Worm (Caenorhabditis elegans) whole organism, early embryonic: ENCODE measurements around the gene F48C5.2.
A peak's percentile ranks its signal among the peaks of the same experiment; 100 is the strongest.

Experiments
- B0310.2 ChIP-seq: sonication (generic microtip); optimal IDR thresholded peaks from 2 replicates; lab custom pipeline; 2016; ENCODE audit warnings: mild to moderate bottlenecking, missing genetic modification characterization, missing compliant biosample characterization
- F13C5.2 ChIP-seq: sonication (generic microtip); optimal IDR thresholded peaks from 2 replicates; lab custom pipeline; 2017; ENCODE audit warnings: mild to moderate bottlenecking, missing genetic modification characterization, inconsistent platforms, missing compliant biosample characterization
- aly-1 ChIP-seq: sonication (generic microtip); optimal IDR thresholded peaks from 2 replicates; lab custom pipeline; 2016; ENCODE audit warnings: missing genetic modification characterization, missing compliant biosample characterization
- ama-1 ChIP-seq: fragments of 150-350 bp; optimal IDR thresholded peaks from 2 replicates; lab custom pipeline; 2014
- ceh-13 ChIP-seq: fragments of 200-800 bp; sonication (Bioruptor generic); optimal IDR thresholded peaks from 2 replicates; lab custom pipeline; 2018; ENCODE audit warnings: mild to moderate bottlenecking, missing genetic modification characterization, missing compliant biosample characterization
- ceh-36 ChIP-seq: sonication (generic microtip); optimal IDR thresholded peaks from 2 replicates; lab custom pipeline; 2016; ENCODE audit warnings: missing genetic modification characterization, inconsistent platforms, missing compliant biosample characterization
- ets-7 ChIP-seq: sonication (generic microtip); optimal IDR thresholded peaks from 2 replicates; lab custom pipeline; 2016; ENCODE audit warnings: missing genotype, missing genetic modification characterization, missing compliant biosample characterization
- flt-1 ChIP-seq: fragments of 200-800 bp; sonication (Bioruptor generic); IDR thresholded peaks from 2 replicates; pipeline ENCODE4 v1.3.6; 2022; ENCODE audit warnings: missing genetic modification characterization, missing compliant biosample characterization
- hmbx-1 ChIP-seq: sonication (generic microtip); optimal IDR thresholded peaks from 2 replicates; lab custom pipeline; 2016; ENCODE audit warnings: mild to moderate bottlenecking, missing genetic modification characterization, missing compliant biosample characterization
- hmg-4 ChIP-seq: fragments of 200-800 bp; sonication (Bioruptor generic); optimal IDR thresholded peaks from 2 replicates; lab custom pipeline; 2018; ENCODE audit warnings: mild to moderate bottlenecking, missing genetic modification characterization, missing compliant biosample characterization
- hnd-1 ChIP-seq: sonication (generic microtip); optimal IDR thresholded peaks from 2 replicates; lab custom pipeline; 2016; ENCODE audit warnings: missing genetic modification characterization, missing compliant biosample characterization
- pes-1 ChIP-seq: fragments of 200-800 bp; sonication (Bioruptor generic); IDR thresholded peaks from 2 replicates; pipeline ENCODE4 v1.3.6; 2022; ENCODE audit warnings: missing genetic modification reagents, missing genetic modification characterization, missing compliant biosample characterization
- scrt-1 ChIP-seq: fragments of 200-800 bp; sonication (Bioruptor generic); IDR thresholded peaks from 2 replicates; pipeline ENCODE4 v1.3.6; 2022; ENCODE audit warnings: missing genetic modification characterization, missing compliant biosample characterization
- sea-1 ChIP-seq: fragments of 200-800 bp; sonication (Bioruptor generic); conservative IDR thresholded peaks from 2 replicates; pipeline ENCODE4 v1.3.6; 2022; ENCODE audit warnings: missing genetic modification characterization, missing compliant biosample characterization
- tbx-11 ChIP-seq: fragments of 200-800 bp; sonication (Bioruptor generic); IDR thresholded peaks from 2 replicates; pipeline ENCODE4 v1.3.6; 2022; ENCODE audit warnings: missing genetic modification characterization, missing compliant biosample characterization
- tbx-37 ChIP-seq: fragments of 200-800 bp; sonication (Bioruptor generic); conservative IDR thresholded peaks from 2 replicates; pipeline ENCODE4 v1.3.6; 2022; ENCODE audit warnings: missing genetic modification reagents, missing genetic modification characterization, missing compliant biosample characterization
- tra-4 ChIP-seq: sonication (generic microtip); optimal IDR thresholded peaks from 2 replicates; lab custom pipeline; 2017; ENCODE audit warnings: missing genetic modification characterization, missing compliant biosample characterization

Gene F48C5.2

DNA sequence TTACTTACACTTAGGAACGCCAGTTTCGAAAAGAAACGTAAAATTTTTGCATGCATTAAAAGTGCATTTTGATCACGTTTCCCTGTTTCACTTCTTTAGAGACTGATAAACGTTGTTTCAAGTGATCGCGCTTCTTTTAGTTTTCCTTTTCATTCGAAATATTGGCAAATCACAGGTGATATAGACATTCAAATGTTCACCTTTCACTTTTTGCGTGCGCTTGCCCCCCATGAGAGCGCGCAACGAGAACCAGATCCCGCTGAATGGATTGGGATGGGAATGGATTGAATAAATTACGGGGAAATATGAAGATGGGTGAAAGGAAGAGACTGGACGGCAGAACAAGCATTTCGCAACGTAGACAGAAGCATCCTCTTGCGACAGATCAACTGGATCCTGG, 7.4 kb upstream of the F48C5.2 start:
- TF ChIP-seq B0310.2 (tag; lab: Kevin White, UChicago), result no peak
- no peak for TF ChIP-seq flt-1 (GFP tag; lab: Robert Waterston, UW)
- TF ChIP-seq tbx-11 (GFP tag; lab: Robert Waterston, UW), result no peak
- no peak for TF ChIP-seq hmbx-1 (tag; lab: Kevin White, UChicago)
- no peak for TF ChIP-seq hnd-1
- TF ChIP-seq hmg-4 (GFP tag; lab: Kevin White, UChicago), result no peak
- TF ChIP-seq pes-1, result no peak
- no peak for TF ChIP-seq ets-7 (tag; lab: Kevin White, UChicago)
- no peak for TF ChIP-seq ceh-36 (tag; lab: Kevin White, UChicago)
- no peak for TF ChIP-seq scrt-1 (GFP tag; lab: Robert Waterston, UW)
- no peak for TF ChIP-seq ceh-13 (GFP tag; lab: Kevin White, UChicago)

DNA sequence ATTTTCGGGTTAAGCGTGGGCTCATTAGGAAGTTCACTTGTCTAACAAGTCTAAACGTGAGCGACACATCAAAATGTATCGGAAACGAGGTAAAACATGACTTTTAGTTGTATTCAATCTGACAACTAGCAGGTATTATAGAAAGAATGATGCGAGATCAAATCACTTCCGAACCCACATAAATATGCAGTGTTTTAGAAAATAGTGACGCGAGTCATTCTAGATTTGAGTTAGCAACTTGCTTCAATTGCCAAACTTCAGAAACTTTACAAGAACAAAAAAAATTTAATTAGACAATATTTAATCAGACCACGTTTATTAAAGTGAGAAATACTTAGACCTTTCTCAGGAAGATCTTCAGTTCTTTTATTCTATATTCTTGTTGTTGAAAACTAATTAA, 2.5 kb upstream of the F48C5.2 start:
- TF ChIP-seq flt-1 (GFP tag; lab: Robert Waterston, UW) (no peak), scrt-1 (GFP tag; lab: Robert Waterston, UW) (no peak), B0310.2 (tag; lab: Kevin White, UChicago) (no peak)

DNA sequence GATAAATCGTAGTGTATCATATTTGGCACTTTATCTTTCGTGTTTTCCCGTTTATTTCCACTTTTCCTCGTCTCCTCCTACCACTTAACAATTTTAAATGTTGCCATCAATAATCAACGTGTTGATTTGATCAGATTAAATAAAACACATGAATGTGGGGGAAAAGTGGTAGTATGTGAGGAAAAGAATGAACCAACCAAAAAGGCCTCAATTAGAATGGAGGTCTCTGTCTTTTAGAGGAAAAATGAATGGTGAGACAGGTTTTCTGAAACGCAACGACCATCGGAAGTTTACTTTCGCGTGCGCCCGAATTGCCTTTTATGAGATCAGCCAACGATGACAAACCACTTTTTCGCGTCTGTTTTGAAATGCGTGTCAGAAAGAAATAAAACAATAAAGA, 1.8 kb downstream of the F48C5.2 start:
- TF ChIP-seq B0310.2 (tag; lab: Kevin White, UChicago) (no peak), tbx-11 (GFP tag; lab: Robert Waterston, UW) (no peak), F13C5.2 (tag; lab: Kevin White, UChicago) (no peak), ceh-36 (tag; lab: Kevin White, UChicago) (no peak), aly-1 (no peak), hmbx-1 (tag; lab: Kevin White, UChicago) (no peak), flt-1 (GFP tag; lab: Robert Waterston, UW) (no peak), ceh-13 (GFP tag; lab: Kevin White, UChicago) (no peak), ets-7 (tag; lab: Kevin White, UChicago) (no peak), hnd-1 (no peak), sea-1 (GFP tag; lab: Robert Waterston, UW) (no peak), scrt-1 (GFP tag; lab: Robert Waterston, UW) (no peak), hmg-4 (GFP tag; lab: Kevin White, UChicago) (no peak), pes-1 (no peak), tra-4 (tag; lab: Kevin White, UChicago) (no peak), tbx-37 (no peak)

ce11 chrX:11450261-11450660, 3.9 kb downstream of the F48C5.2 start:
- TF ChIP-seq ama-1, result no peak
- no peak for TF ChIP-seq scrt-1 (GFP tag; lab: Robert Waterston, UW)
- TF ChIP-seq tbx-11 (GFP tag; lab: Robert Waterston, UW), result no peak
- TF ChIP-seq ceh-36 (tag; lab: Kevin White, UChicago), result no peak
- no peak for TF ChIP-seq F13C5.2 (tag; lab: Kevin White, UChicago)
- no peak for TF ChIP-seq hmg-4 (GFP tag; lab: Kevin White, UChicago)
- no peak for TF ChIP-seq hmbx-1 (tag; lab: Kevin White, UChicago)
- no peak for TF ChIP-seq ets-7 (tag; lab: Kevin White, UChicago)
- TF ChIP-seq tbx-37, result no peak
- no peak for TF ChIP-seq ceh-13 (GFP tag; lab: Kevin White, UChicago)
- TF ChIP-seq sea-1 (GFP tag; lab: Robert Waterston, UW), result no peak
- TF ChIP-seq pes-1, result no peak
- TF ChIP-seq hnd-1, result no peak
- no peak for TF ChIP-seq B0310.2 (tag; lab: Kevin White, UChicago)

- TF ChIP-seq scrt-1 (GFP tag; lab: Robert Waterston, UW) (no peak), ama-1 (no peak), sea-1 (GFP tag; lab: Robert Waterston, UW) (no peak), B0310.2 (tag; lab: Kevin White, UChicago) (no peak), flt-1 (GFP tag; lab: Robert Waterston, UW) (no peak), ceh-36 (tag; lab: Kevin White, UChicago) (no peak), ets-7 (tag; lab: Kevin White, UChicago) (no peak), pes-1 (no peak), tbx-11 (GFP tag; lab: Robert Waterston, UW) (no peak), F13C5.2 (tag; lab: Kevin White, UChicago) (no peak), tra-4 (tag; lab: Kevin White, UChicago) (no peak), tbx-37 (no peak), hmbx-1 (tag; lab: Kevin White, UChicago) (no peak)
Observed at ce11 chrX:11447695-11448094, 6.4 kb downstream of the F48C5.2 start.

ce11 chrX:11446535-11446934, 7.6 kb downstream of the F48C5.2 start, which contains the start of gene igeg-2:
TSS of gene igeg-2 (minus strand) at chrX:11446635.
- TF ChIP-seq B0310.2 (tag; lab: Kevin White, UChicago) (no peak), tbx-37 (no peak), ets-7 (tag; lab: Kevin White, UChicago) (no peak), flt-1 (GFP tag; lab: Robert Waterston, UW) (no peak), F13C5.2 (tag; lab: Kevin White, UChicago) (no peak), hmbx-1 (tag; lab: Kevin White, UChicago) (no peak), ceh-36 (tag; lab: Kevin White, UChicago) (no peak), hnd-1 (no peak), tbx-11 (GFP tag; lab: Robert Waterston, UW) (no peak), ama-1 (no peak), hmg-4 (GFP tag; lab: Kevin White, UChicago) (no peak), sea-1 (GFP tag; lab: Robert Waterston, UW) (no peak), pes-1 (no peak), ceh-13 (GFP tag; lab: Kevin White, UChicago) (no peak), scrt-1 (GFP tag; lab: Robert Waterston, UW) (no peak), tra-4 (tag; lab: Kevin White, UChicago) (no peak), aly-1 (no peak)

DNA sequence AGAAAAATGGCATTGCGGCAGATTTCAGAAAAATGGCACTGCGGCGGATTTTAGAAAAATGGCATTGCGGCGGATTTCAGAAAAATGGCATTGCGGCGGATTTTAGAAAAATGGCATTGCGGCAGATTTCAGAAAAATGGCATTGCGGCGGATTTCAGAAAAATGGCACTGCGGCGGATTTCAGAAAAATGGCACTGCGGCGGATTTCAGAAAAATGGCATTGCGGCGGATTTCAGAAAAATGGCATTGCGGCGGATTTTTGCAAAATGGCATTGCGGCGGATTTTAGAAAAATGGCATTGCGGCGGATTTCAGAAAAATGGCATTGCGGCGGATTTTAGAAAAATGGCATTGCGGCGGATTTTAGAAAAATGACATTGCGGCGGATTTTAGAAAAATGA, 10.8 kb downstream of the F48C5.2 start:
- TF ChIP-seq flt-1 (GFP tag; lab: Robert Waterston, UW), result peak; percentile 38; the same call in 1 of the 2 replicates
